Worm (Caenorhabditis elegans) whole organism, L1 larva: Measurements from ENCODE around the gene T05D4.2.

ENCODE experiments used
- C04F5.9 ChIP-seq: sonication (generic microtip); optimal IDR thresholded peaks from 2 replicates; lab custom pipeline; 2016; ENCODE audit warnings: missing genetic modification characterization, missing compliant biosample characterization
- aly-2 ChIP-seq: fragments of 150-350 bp; optimal IDR thresholded peaks from 2 replicates; lab custom pipeline; 2014; ENCODE audit warnings: missing biosample characterization, missing genetic modification characterization
- ces-1 ChIP-seq: fragments of 150-350 bp; optimal IDR thresholded peaks from 2 replicates; lab custom pipeline; 2014; ENCODE audit warnings: missing biosample characterization, missing genetic modification reagents, missing genetic modification characterization
- efl-1 ChIP-seq, 4 experiments: fragments of 150-350 bp; optimal IDR thresholded peaks in 3 of 4; peaks in 1 of 4; 1 replicate in 1 of 4; 2 replicates in 3 of 4; lab custom pipeline; 2014; ENCODE audit warnings: missing biosample characterization in 2 of 4, missing genetic modification characterization in 2 of 4, missing genetic modification reagents in 2 of 4
- lsy-2 ChIP-seq, 2 experiments: fragments of 150-350 bp; optimal IDR thresholded peaks; 2 replicates each; lab custom pipeline; 2014; ENCODE audit warnings: missing biosample characterization in 2 of 2, missing genetic modification characterization in 2 of 2
- mep-1 ChIP-seq: fragments of 150-350 bp; optimal IDR thresholded peaks from 2 replicates; lab custom pipeline; 2014; ENCODE audit warnings: missing biosample characterization, missing genetic modification characterization
- nhr-47 ChIP-seq: sonication (generic microtip); optimal IDR thresholded peaks from 2 replicates; lab custom pipeline; 2016; ENCODE audit warnings: mild to moderate bottlenecking, missing genetic modification characterization, moderate library complexity, missing compliant biosample characterization
- pqm-1 ChIP-seq: sonication (generic microtip); optimal IDR thresholded peaks from 3 replicates; lab custom pipeline; 2017; ENCODE audit warnings: missing biosample characterization, missing genetic modification characterization
- ztf-11 ChIP-seq, 2 experiments: sonication (generic microtip); optimal IDR thresholded peaks; 2 replicates each; lab custom pipeline; 2016 to 2017; ENCODE audit warnings: missing genetic modification characterization in 2 of 2, missing biosample characterization in 1 of 2, missing compliant biosample characterization in 1 of 2

ce11 chrIII:13540791-13541190 is 22.1 kb downstream of the T05D4.2 start:
- no peak for TF ChIP-seq lsy-2 (tag; optimal IDR thresholded peaks at IDR 0.05; lab: Kevin White, UChicago)
- TF ChIP-seq pqm-1 (tag; lab: Kevin White, UChicago) = no peak
- TF ChIP-seq C04F5.9 (tag; lab: Kevin White, UChicago) = no peak
- no peak for TF ChIP-seq aly-2 (tag; lab: Kevin White, UChicago)
- no peak for TF ChIP-seq nhr-47 (tag; lab: Kevin White, UChicago)
- TF ChIP-seq ztf-11 (tag; optimal IDR thresholded peaks at IDR 0.05; lab: Kevin White, UChicago) = no peak
- TF ChIP-seq ces-1 (GFP tag; lab: Kevin White, UChicago) = no peak
- TF ChIP-seq efl-1 (optimal IDR thresholded peaks at IDR 0.05; lab: Kevin White, UChicago) = no peak
- no peak for TF ChIP-seq efl-1 (GFP tag; optimal IDR thresholded peaks at IDR 0.05 in 1 of 2; lab: Kevin White, UChicago)
- no peak for TF ChIP-seq mep-1 (tag; lab: Kevin White, UChicago)
